Fruit fly (Drosophila melanogaster): ENCODE data around the gene CG15545.

The CG15545 gene

DNA sequence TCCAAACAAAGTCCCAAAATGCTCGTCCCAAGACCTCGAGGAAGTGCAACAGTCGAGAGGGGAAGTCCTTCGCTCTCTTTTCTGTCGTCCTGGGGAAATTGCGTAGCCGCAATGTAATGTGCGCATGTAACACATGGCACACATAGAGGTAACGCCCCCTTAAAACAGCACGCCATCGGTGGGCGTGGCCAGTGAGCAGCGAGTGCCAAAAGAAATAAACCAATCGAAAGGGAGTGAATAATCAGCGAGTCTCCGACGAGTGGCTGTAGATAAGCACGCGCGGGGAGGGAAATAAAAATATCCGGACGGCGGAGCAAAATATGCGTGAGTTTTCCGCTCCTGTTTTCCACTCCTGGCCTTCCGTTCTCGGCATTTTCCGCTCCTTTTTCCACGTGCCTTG lies 36.9 kb upstream of the CG15545 start:
- TF ChIP-seq crol (GFP tag; IDR thresholded peaks at IDR 0.05), result peak; percentile 70
- TF ChIP-seq CG7372 (GFP tag; IDR thresholded peaks at IDR 0.05), result 0 out of 2 replicates have a peak, but pooled peaks have one; percentile 38
- TF ChIP-seq chinmo (GFP tag; IDR thresholded peaks at IDR 0.05; ENCODE audit: partially characterized antibody), result 0 out of 4 replicates have a peak, but pooled peaks have one; percentile 46
- TF ChIP-seq pb (GFP tag; optimal IDR thresholded peaks at IDR 0.05), result no peak
- no peak for TF ChIP-seq ERR (GFP tag; optimal IDR thresholded peaks at IDR 0.05)
- TF ChIP-seq Deaf1 (tag; optimal IDR thresholded peaks at IDR 0.05), result peak; percentile 2
- TF ChIP-seq Myb (GFP tag; optimal IDR thresholded peaks at IDR 0.05), result no peak
- TF ChIP-seq CG2199 (GFP tag; IDR thresholded peaks at IDR 0.05), result peak; percentile 51; the same call in 1 of the 3 replicates
- no peak for TF ChIP-seq Atf3 (GFP tag; optimal IDR thresholded peaks at IDR 0.05)
- TF ChIP-seq al (GFP tag; IDR thresholded peaks at IDR 0.05), result no peak
- TF ChIP-seq HLHmδ (GFP tag; optimal IDR thresholded peaks at IDR 0.05), result no peak
- TF ChIP-seq Nf-YC (tag; optimal IDR thresholded peaks at IDR 0.05), result peak; percentile 97
- no peak for TF ChIP-seq CG10366 (GFP tag; IDR thresholded peaks at IDR 0.05)
- 0 out of 2 replicates have a peak, but pooled peaks have one; percentile 27 for TF ChIP-seq dati (GFP tag; IDR thresholded peaks at IDR 0.05)
- TF ChIP-seq nerfin-2 (GFP tag; IDR thresholded peaks at IDR 0.05; ENCODE audit: partially characterized antibody), result no peak
- no peak for TF ChIP-seq lab (GFP tag; optimal IDR thresholded peaks at IDR 0.05)
- no peak for TF ChIP-seq CG18011 (GFP tag; optimal IDR thresholded peaks at IDR 0.05)
- no peak for TF ChIP-seq bcd (GFP tag; optimal IDR thresholded peaks at IDR 0.05)
- TF ChIP-seq ewg (GFP tag; optimal IDR thresholded peaks at IDR 0.05), result peak; percentile 52
- no peak for TF ChIP-seq CG17612 (GFP tag; IDR thresholded peaks at IDR 0.05)
- no peak for TF ChIP-seq disco-r (GFP tag; optimal IDR thresholded peaks at IDR 0.05)
- TF ChIP-seq Six4 (GFP tag; optimal IDR thresholded peaks at IDR 0.05), result no peak
- TF ChIP-seq CG11695 (GFP tag; IDR thresholded peaks at IDR 0.05), result no peak
- no peak for TF ChIP-seq trem (tag; optimal IDR thresholded peaks at IDR 0.05)
- TF ChIP-seq abd-A (tag; optimal IDR thresholded peaks at IDR 0.05), result no peak
- TF ChIP-seq Pdp1 (GFP tag; optimal IDR thresholded peaks at IDR 0.05), result no peak
- TF ChIP-seq sisA (GFP tag; IDR thresholded peaks at IDR 0.05), result no peak
- peak; percentile 57 for TF ChIP-seq Med (GFP tag)
- peak; percentile 41 for TF ChIP-seq twi (tag; optimal IDR thresholded peaks at IDR 0.05)
- 0 out of 2 replicates have a peak, but pooled peaks have one; percentile 12 for TF ChIP-seq CG10321 (GFP tag; IDR thresholded peaks at IDR 0.05)
- TF ChIP-seq CG12155 (GFP tag; optimal IDR thresholded peaks at IDR 0.05), result peak; percentile 83
- TF ChIP-seq CG8290 (GFP tag; optimal IDR thresholded peaks at IDR 0.05), result no peak
- TF ChIP-seq CG8290 (tag; optimal IDR thresholded peaks at IDR 0.05), result no peak
- no peak for TF ChIP-seq Sry-δ (GFP tag; optimal IDR thresholded peaks at IDR 0.05)
- no peak for TF ChIP-seq Mrtf (GFP tag; IDR thresholded peaks at IDR 0.05)
- no peak for TF ChIP-seq CG11085 (GFP tag; IDR thresholded peaks at IDR 0.05)
- peak; percentile 97 for TF ChIP-seq Nf-YB (GFP tag; optimal IDR thresholded peaks at IDR 0.05)

- TF ChIP-seq row (GFP tag; IDR thresholded peaks at IDR 0.05) (no peak), Hey (tag; optimal IDR thresholded peaks at IDR 0.05) (peak; percentile 98), nerfin-1 (tag; optimal IDR thresholded peaks at IDR 0.05) (peak; percentile 69)
Observed at dm6 chr3R:30903994-30904393, 31.8 kb upstream of the CG15545 start.

DNA sequence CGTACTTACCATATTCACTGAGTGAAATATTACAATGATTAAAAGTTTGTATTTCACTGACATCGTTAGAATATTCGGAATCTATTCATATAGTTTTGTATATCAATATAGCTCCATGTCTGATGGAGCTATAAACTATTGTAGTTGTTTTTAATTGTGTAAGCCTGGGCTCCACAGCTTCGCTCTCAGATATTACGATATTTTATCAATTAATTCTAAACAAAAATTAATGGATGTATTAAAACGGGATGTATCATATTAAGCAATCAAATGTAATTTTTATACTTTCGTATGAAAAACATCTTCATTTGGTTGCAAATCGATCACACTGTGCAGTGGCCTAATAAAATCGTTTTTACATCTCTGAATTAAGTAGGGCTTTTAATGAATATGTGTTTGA lies 29.9 kb upstream of the CG15545 start, which contains the start of gene CG33483:
Gene CG33483, minus strand, starts transcription at position 101 of the 400 bp plus-strand sequence.
- TF ChIP-seq Lhr (GFP tag; optimal IDR thresholded peaks at IDR 0.05), result no peak
